Fruit fly (Drosophila melanogaster): ENCODE results near the gene CG31524.

CG31524 gene

DNA sequence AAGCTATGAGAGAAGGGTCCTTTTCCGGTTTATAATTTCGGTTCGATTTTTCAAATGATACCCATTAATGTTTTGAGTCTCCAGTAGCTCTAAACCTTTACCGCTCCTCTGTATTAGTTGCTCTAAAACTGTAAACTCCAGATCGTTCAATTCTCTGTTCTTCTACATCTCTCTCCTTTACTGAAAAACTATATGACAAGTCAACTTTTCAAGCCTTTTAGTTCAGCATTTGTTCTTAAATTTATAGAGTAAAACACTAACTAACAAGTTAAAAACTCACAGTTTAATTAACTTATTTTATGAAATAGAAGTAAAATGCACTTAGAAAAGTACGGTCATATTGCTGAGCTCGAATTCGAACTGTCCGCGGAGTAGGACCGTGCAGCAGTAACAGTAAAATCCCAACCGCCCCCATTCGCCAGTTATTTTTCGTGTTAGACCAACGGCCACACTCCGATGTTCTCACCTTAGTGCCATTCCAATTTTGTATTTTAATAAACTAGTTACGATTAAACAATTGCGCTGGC, 48.6 kb upstream of the CG31524 start (continued):
- TF ChIP-seq abd-A (tag; optimal IDR thresholded peaks at IDR 0.05) = no peak
- peak; percentile 84 for TF ChIP-seq E2f2 (GFP tag; IDR thresholded peaks at IDR 0.05)
- TF ChIP-seq Taf1 (GFP tag; IDR thresholded peaks at IDR 0.05) = no peak
- no peak for TF ChIP-seq Dip2 (GFP tag; IDR thresholded peaks at IDR 0.05)
- no peak for TF ChIP-seq gsb-n (tag; optimal IDR thresholded peaks at IDR 0.05)
- no peak for TF ChIP-seq Atf-2 (GFP tag; optimal IDR thresholded peaks at IDR 0.05)
- TF ChIP-seq Med (GFP tag) = peak; percentile 88
- peak; percentile 91 for TF ChIP-seq gfzf (GFP tag; optimal IDR thresholded peaks at IDR 0.05)
- TF ChIP-seq stwl (tag; optimal IDR thresholded peaks at IDR 0.05) = peak; percentile 75
- no peak for TF ChIP-seq sr (GFP tag; IDR thresholded peaks at IDR 0.05)
- peak; percentile 18 for TF ChIP-seq CG15514 (GFP tag; optimal IDR thresholded peaks at IDR 0.05)
- TF ChIP-seq CG3838 (GFP tag; optimal IDR thresholded peaks at IDR 0.05) = no peak
- TF ChIP-seq CG16813 (GFP tag; IDR thresholded peaks at IDR 0.05; ENCODE audit: partially characterized antibody) = 0 out of 3 replicates have a peak, but pooled peaks have one; percentile 24
- no peak for TF ChIP-seq CG6854 (GFP tag; optimal IDR thresholded peaks at IDR 0.05)
- no peak for TF ChIP-seq Lpt (GFP tag; optimal IDR thresholded peaks at IDR 0.05)
- no peak for TF ChIP-seq tio (GFP tag; optimal IDR thresholded peaks at IDR 0.05)
- no peak for TF ChIP-seq cato (GFP tag; optimal IDR thresholded peaks at IDR 0.05; ENCODE audit: borderline replicate concordance)
- no peak for TF ChIP-seq ERR (GFP tag; optimal IDR thresholded peaks at IDR 0.05)
- no peak for TF ChIP-seq bbx (GFP tag; IDR thresholded peaks at IDR 0.05; ENCODE audit: partially characterized antibody)
- TF ChIP-seq usp (GFP tag; optimal IDR thresholded peaks at IDR 0.05) = no peak
- peak; percentile 29; the same call in 1 of the 2 replicates for TF ChIP-seq Scr (GFP tag; IDR thresholded peaks at IDR 0.05; ENCODE audit: partially characterized antibody)
- TF ChIP-seq CG10321 (GFP tag; IDR thresholded peaks at IDR 0.05) = no peak
- TF ChIP-seq Antp (GFP tag; optimal IDR thresholded peaks at IDR 0.05) = no peak
- TF ChIP-seq lilli (GFP tag; optimal IDR thresholded peaks at IDR 0.05) = no peak
- TF ChIP-seq CG15696 (tag; optimal IDR thresholded peaks at IDR 0.05) = no peak

DNA sequence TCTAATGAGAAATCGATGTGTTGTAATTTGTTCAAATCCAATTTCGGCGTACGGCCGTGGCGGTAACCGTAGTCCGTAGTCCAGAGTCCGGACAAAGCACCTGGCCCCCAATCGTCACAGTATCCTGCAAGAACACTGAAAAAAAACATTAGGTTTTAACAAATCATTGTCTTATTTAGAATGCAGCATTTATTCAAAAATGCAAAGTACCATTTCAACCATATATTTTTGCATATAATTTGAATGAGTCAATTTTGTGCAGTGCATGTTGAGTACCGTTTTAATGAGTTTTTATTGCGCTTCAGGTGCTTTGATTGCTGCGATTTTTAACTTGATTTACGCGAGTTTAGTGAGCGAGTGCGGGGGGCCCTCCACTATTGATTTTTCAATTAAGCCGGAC, 47.1 kb upstream of the CG31524 start:
- no peak for TF ChIP-seq Hr78 (GFP tag; optimal IDR thresholded peaks at IDR 0.05)
- peak; percentile 2 for TF ChIP-seq sens (GFP tag)
- TF ChIP-seq sisA (GFP tag; IDR thresholded peaks at IDR 0.05) = peak; percentile 11; the same call in 1 of the 2 replicates
- TF ChIP-seq CG32532 (GFP tag; IDR thresholded peaks at IDR 0.05) = peak; percentile 21; the same call in 1 of the 2 replicates
- peak; percentile 4 for TF ChIP-seq unpg (GFP tag; optimal IDR thresholded peaks at IDR 0.05)
- TF ChIP-seq Hmx (GFP tag; optimal IDR thresholded peaks at IDR 0.05) = no peak
- TF ChIP-seq CG12769 (tag; optimal IDR thresholded peaks at IDR 0.05) = peak; percentile 13
- TF ChIP-seq row (GFP tag; IDR thresholded peaks at IDR 0.05) = peak; percentile 36; the same call in 2 of the 3 replicates
- TF ChIP-seq ewg (GFP tag; optimal IDR thresholded peaks at IDR 0.05) = no peak
- TF ChIP-seq grau (tag; optimal IDR thresholded peaks at IDR 0.05) = no peak
- no peak for TF ChIP-seq CG8478 (optimal IDR thresholded peaks at IDR 0.05)
- no peak for TF ChIP-seq dan (GFP tag; IDR thresholded peaks at IDR 0.05)
- no peak for TF ChIP-seq Dip3 (GFP tag; optimal IDR thresholded peaks at IDR 0.05)
- TF ChIP-seq Sry-δ (GFP tag; optimal IDR thresholded peaks at IDR 0.05) = no peak
- TF ChIP-seq Dp (GFP tag; optimal IDR thresholded peaks at IDR 0.05) = no peak
- TF ChIP-seq slbo (GFP tag; IDR thresholded peaks at IDR 0.05) = peak; percentile 55; the same call in 1 of the 2 replicates
- TF ChIP-seq stwl (tag; optimal IDR thresholded peaks at IDR 0.05) = no peak
- TF ChIP-seq hth (optimal IDR thresholded peaks at IDR 0.05) = no peak
- peak; percentile 18 for TF ChIP-seq CG11504 (tag; optimal IDR thresholded peaks at IDR 0.05)
- peak; percentile 40; the same call in 1 of the 2 replicates for TF ChIP-seq onecut (GFP tag; IDR thresholded peaks at IDR 0.05)
- TF ChIP-seq CG14014 (GFP tag; IDR thresholded peaks at IDR 0.05) = peak; percentile 34; the same call in 1 of the 2 replicates
- TF ChIP-seq CkIIα-i1 (GFP tag; IDR thresholded peaks at IDR 0.05) = no peak
- TF ChIP-seq CG2678 (tag; optimal IDR thresholded peaks at IDR 0.05) = peak; percentile 17
- TF ChIP-seq prd (optimal IDR thresholded peaks at IDR 0.05) = no peak
- TF ChIP-seq prd (GFP tag; IDR thresholded peaks at IDR 0.05) = 0 out of 3 replicates have a peak, but pooled peaks have one; percentile 5
- no peak for TF ChIP-seq BEAF-32 (GFP tag; optimal IDR thresholded peaks at IDR 0.05)
- no peak for TF ChIP-seq pum (GFP tag; optimal IDR thresholded peaks at IDR 0.05)
- TF ChIP-seq Med (GFP tag) = peak; percentile 56
- TF ChIP-seq CG1603 (tag; optimal IDR thresholded peaks at IDR 0.05) = peak; percentile 10

Measured in whole organism, embryonic.